Fruit fly (Drosophila melanogaster) whole organism, wandering third instar larva: ENCODE measurements around the gene CG12502.

Experiments used
- Abd-B ChIP-seq: fragments of >200 bp; optimal IDR thresholded peaks from 2 replicates; lab custom pipeline; 2017; ENCODE audit warnings: missing biosample characterization, missing genetic modification characterization
- CG32264 ChIP-seq: fragments of 200-800 bp; sonication (Bioruptor generic); optimal IDR thresholded peaks from 2 replicates; lab custom pipeline; 2016; ENCODE audit warnings: missing biosample characterization, missing genetic modification characterization
- CG9705 ChIP-seq: fragments of 200-800 bp; sonication (Bioruptor generic); optimal IDR thresholded peaks from 2 replicates; lab custom pipeline; 2018; ENCODE audit warnings: missing biosample characterization, mild to moderate bottlenecking, missing genetic modification characterization
- CrebA ChIP-seq: fragments of 200-800 bp; sonication (Bioruptor generic); optimal IDR thresholded peaks from 2 replicates; lab custom pipeline; 2016; ENCODE audit warnings: missing biosample characterization, mild to moderate bottlenecking, missing genetic modification characterization, borderline replicate concordance
- Dfd ChIP-seq: fragments of >200 bp; optimal IDR thresholded peaks from 2 replicates; lab custom pipeline; 2017; ENCODE audit warnings: missing biosample characterization, missing genetic modification characterization
- Dif ChIP-seq: fragments of 200-275, 200-300 bp; sonication (Bioruptor generic); optimal IDR thresholded peaks from 2 replicates; lab custom pipeline; 2018; ENCODE audit warnings: missing biosample characterization, missing genetic modification characterization; ENCODE audit not compliant: partially characterized antibody
- GATAd ChIP-seq: sonication (Bioruptor generic); optimal IDR thresholded peaks from 2 replicates; lab custom pipeline; 2016; ENCODE audit warnings: missing biosample characterization, missing genetic modification characterization
- HLH106 ChIP-seq: fragments of 200-800 bp; optimal IDR thresholded peaks from 3 replicates; lab custom pipeline; 2019; ENCODE audit warnings: missing biosample characterization, mild to moderate bottlenecking, missing genetic modification characterization, moderate library complexity
- Hnf4 ChIP-seq: fragments of 200-800 bp; sonication (Bioruptor generic); optimal IDR thresholded peaks from 2 replicates; lab custom pipeline; 2016; ENCODE audit warnings: missing biosample characterization, mild to moderate bottlenecking, missing genetic modification characterization
- Hr78 ChIP-seq: fragments of >200 bp; optimal IDR thresholded peaks from 2 replicates; lab custom pipeline; 2017; ENCODE audit warnings: missing biosample characterization, missing genetic modification characterization
- Jra ChIP-seq: sonication (Bioruptor generic); optimal IDR thresholded peaks from 2 replicates; lab custom pipeline; 2016; ENCODE audit warnings: missing biosample characterization, missing genetic modification characterization
- Mio ChIP-seq: sonication (Bioruptor generic); optimal IDR thresholded peaks from 2 replicates; lab custom pipeline; 2016; ENCODE audit warnings: missing biosample characterization, missing genetic modification characterization
- N ChIP-seq: fragments of >200 bp; optimal IDR thresholded peaks from 2 replicates; lab custom pipeline; 2018; ENCODE audit warnings: missing biosample characterization, missing external identifiers, missing genetic modification characterization
- OdsH ChIP-seq: fragments of 200-800 bp; sonication (Bioruptor generic); optimal IDR thresholded peaks from 2 replicates; lab custom pipeline; 2016; ENCODE audit warnings: missing biosample characterization, mild to moderate bottlenecking, missing genetic modification characterization
- Rel ChIP-seq, 2 experiments: fragments of 200-800 bp; sonication (Bioruptor generic) in 1 of 2; optimal IDR thresholded peaks; 2 replicates in 1 of 2; 3 replicates in 1 of 2; lab custom pipeline; 2016 to 2019; ENCODE audit warnings: mild to moderate bottlenecking in 2 of 2, missing biosample characterization in 2 of 2, missing genetic modification characterization in 2 of 2, moderate library complexity in 1 of 2
- Sp1 ChIP-seq: fragments of 200-800 bp; sonication (Bioruptor generic); optimal IDR thresholded peaks from 3 replicates; lab custom pipeline; 2019; ENCODE audit warnings: missing biosample characterization, mild to moderate bottlenecking, missing genetic modification characterization, moderate library complexity
- br ChIP-seq: fragments of 200-800 bp; sonication (Bioruptor generic); optimal IDR thresholded peaks from 2 replicates; lab custom pipeline; 2016; ENCODE audit warnings: missing biosample characterization, missing genetic modification characterization
- brk ChIP-seq: fragments of 200-800 bp; sonication (Bioruptor generic); optimal IDR thresholded peaks from 2 replicates; lab custom pipeline; 2016; ENCODE audit warnings: missing biosample characterization, mild to moderate bottlenecking, missing genetic modification characterization
- dl ChIP-seq, 2 experiments: fragments of 175-275, 200-275 bp in 1 of 2; fragments of 200-275 bp in 1 of 2; sonication (Bioruptor generic); optimal IDR thresholded peaks; lab custom pipeline; 2018; ENCODE audit warnings: mild to moderate bottlenecking in 2 of 2, missing biosample characterization in 2 of 2, missing genetic modification characterization in 2 of 2, moderate library complexity in 2 of 2; ENCODE audit not compliant: partially characterized antibody in 2 of 2, insufficient read depth in 1 of 2
- dmrt93B ChIP-seq: fragments of 200-800 bp; sonication (Bioruptor generic); optimal IDR thresholded peaks from 2 replicates; lab custom pipeline; 2018; ENCODE audit warnings: missing biosample characterization, mild to moderate bottlenecking, missing genetic modification characterization
- dsf ChIP-seq: sonication (Bioruptor generic); optimal IDR thresholded peaks from 2 replicates; lab custom pipeline; 2016; ENCODE audit warnings: missing biosample characterization, missing genetic modification characterization, borderline replicate concordance
- ey ChIP-seq: fragments of 200-800 bp; sonication (Bioruptor generic); optimal IDR thresholded peaks from 2 replicates; lab custom pipeline; 2016; ENCODE audit warnings: missing biosample characterization, missing genetic modification characterization
- foxo ChIP-seq, 2 experiments: fragments of 200-800 bp; sonication (Bioruptor generic); optimal IDR thresholded peaks; 2 replicates in 1 of 2; 3 replicates in 1 of 2; lab custom pipeline; 2016 to 2017; ENCODE audit warnings: missing biosample characterization in 2 of 2, missing genetic modification characterization in 2 of 2
- fru ChIP-seq: fragments of 200-800 bp; sonication (Bioruptor generic); optimal IDR thresholded peaks from 3 replicates; lab custom pipeline; 2016; ENCODE audit warnings: missing biosample characterization, mild to moderate bottlenecking, missing genetic modification characterization
- h ChIP-seq: fragments of 200-800 bp; sonication (Bioruptor generic); optimal IDR thresholded peaks from 3 replicates; lab custom pipeline; 2016; ENCODE audit warnings: missing biosample characterization, mild to moderate bottlenecking, missing genetic modification characterization
- jim ChIP-seq: fragments of 175-275, 200-325 bp; sonication (Bioruptor generic); optimal IDR thresholded peaks from 2 replicates; lab custom pipeline; 2016; ENCODE audit warnings: missing biosample characterization, mild to moderate bottlenecking, missing genetic modification characterization
- lola ChIP-seq: fragments of >200 bp; optimal IDR thresholded peaks from 2 replicates; lab custom pipeline; 2017; ENCODE audit warnings: missing biosample characterization, missing genetic modification characterization
- psq ChIP-seq: fragments of 200-800 bp; sonication (Bioruptor generic); optimal IDR thresholded peaks from 3 replicates; lab custom pipeline; 2017; ENCODE audit warnings: missing biosample characterization, mild to moderate bottlenecking, missing genetic modification characterization, moderate library complexity
- rgr ChIP-seq: fragments of 200-800 bp; sonication (Bioruptor generic); optimal IDR thresholded peaks from 3 replicates; lab custom pipeline; 2016; ENCODE audit warnings: missing biosample characterization, mild to moderate bottlenecking, missing genetic modification characterization
- sv ChIP-seq: fragments of 200-800 bp; sonication (Bioruptor generic); optimal IDR thresholded peaks from 3 replicates; lab custom pipeline; 2016; ENCODE audit warnings: missing biosample characterization, missing genetic modification characterization
- tai ChIP-seq: sonication (Bioruptor generic); optimal IDR thresholded peaks from 2 replicates; lab custom pipeline; 2016; ENCODE audit warnings: missing biosample characterization, missing genetic modification characterization
- woc ChIP-seq: sonication (Bioruptor generic); optimal IDR thresholded peaks from 2 replicates; lab custom pipeline; 2016; ENCODE audit warnings: missing biosample characterization, mild to moderate bottlenecking, missing genetic modification characterization

Gene CG12502

dm6 chr3L:852267-852666, 12.9 kb upstream of the CG12502 start:
- TF ChIP-seq Hnf4 (GFP tag; lab: Kevin White, UChicago) (no peak), N (GFP tag; lab: Kevin White, UChicago) (no peak), rgr (no peak), Abd-B (no peak), Dif (GFP tag; lab: Kevin White, UChicago) (no peak), CrebA (GFP tag; lab: Kevin White, UChicago) (no peak), sv (GFP tag; lab: Kevin White, UChicago) (no peak), CG32264 (GFP tag; lab: Kevin White, UChicago) (no peak), jim (no peak)

dm6 chr3L:857063-858015, 7.9 kb upstream of the CG12502 start, which contains the start of gene dpr20:
dpr20 (minus strand) TSS chr3L:857248.
- TF ChIP-seq CrebA (GFP tag; lab: Kevin White, UChicago), result no peak
- no peak for TF ChIP-seq Abd-B
- peak; percentile 42 for TF ChIP-seq br (GFP tag; lab: Kevin White, UChicago)
- no peak for TF ChIP-seq Mio
- no peak for TF ChIP-seq N (GFP tag; lab: Kevin White, UChicago)
- TF ChIP-seq h (GFP tag; lab: Kevin White, UChicago), result peak; percentile 76
- TF ChIP-seq dmrt93B (GFP tag; lab: Kevin White, UChicago), result peak; percentile 6
- peak; percentile 37 for TF ChIP-seq OdsH (GFP tag; lab: Kevin White, UChicago)
- TF ChIP-seq ey (GFP tag; lab: Kevin White, UChicago), result peak; percentile 62
- peak; percentile 20 for TF ChIP-seq CG9705 (GFP tag; lab: Kevin White, UChicago)
- peak; percentile 32 for TF ChIP-seq Hnf4 (GFP tag; lab: Kevin White, UChicago)
- no peak for TF ChIP-seq dl (GFP tag; optimal IDR thresholded peaks at IDR 0.05; lab: Kevin White, UChicago; ENCODE audit: insufficient read depth in 1 of 2, partially characterized antibody in 2 of 2)
- peak; percentile 73 for TF ChIP-seq HLH106 (tag; lab: Kevin White, UChicago)
- peak; percentile 48 for TF ChIP-seq Sp1 (GFP tag; lab: Kevin White, UChicago)
- no peak for TF ChIP-seq Rel (GFP tag; optimal IDR thresholded peaks at IDR 0.05; lab: Kevin White, UChicago)
- TF ChIP-seq Rel (tag; optimal IDR thresholded peaks at IDR 0.05; lab: Kevin White, UChicago), result peak; percentile 32
- peak; percentile 43 for TF ChIP-seq woc
- TF ChIP-seq tai (GFP tag; lab: Kevin White, UChicago), result no peak
- peak; percentile 35 for TF ChIP-seq CG32264 (GFP tag; lab: Kevin White, UChicago)
- TF ChIP-seq sv (GFP tag; lab: Kevin White, UChicago), result peak; percentile 57
- peak in 1 of 2 experiments; percentile 70 for TF ChIP-seq foxo (GFP tag; optimal IDR thresholded peaks at IDR 0.05; lab: Kevin White, UChicago)
- TF ChIP-seq rgr, result peak; percentile 67
- TF ChIP-seq fru, result peak; percentile 57
- TF ChIP-seq psq, result peak; percentile 26

- TF ChIP-seq br (GFP tag; lab: Kevin White, UChicago) (no peak), lola (GFP tag; lab: Kevin White, UChicago) (no peak), tai (GFP tag; lab: Kevin White, UChicago) (no peak), Rel (GFP tag; optimal IDR thresholded peaks at IDR 0.05; lab: Kevin White, UChicago) (no peak), Rel (tag; optimal IDR thresholded peaks at IDR 0.05; lab: Kevin White, UChicago) (no peak), Hr78 (GFP tag; lab: Kevin White, UChicago) (no peak), Hnf4 (GFP tag; lab: Kevin White, UChicago) (no peak), Dfd (GFP tag; lab: Kevin White, UChicago) (no peak), h (GFP tag; lab: Kevin White, UChicago) (no peak), Abd-B (no peak), dsf (GFP tag; lab: Kevin White, UChicago) (no peak), Jra (GFP tag; lab: Kevin White, UChicago) (no peak), dl (GFP tag; optimal IDR thresholded peaks at IDR 0.05; lab: Kevin White, UChicago; ENCODE audit: insufficient read depth in 1 of 2, partially characterized antibody in 2 of 2) (no peak), woc (no peak), brk (GFP tag; lab: Kevin White, UChicago) (no peak), GATAd (GFP tag; lab: Kevin White, UChicago) (no peak), ey (GFP tag; lab: Kevin White, UChicago) (no peak), Dif (GFP tag; lab: Kevin White, UChicago) (no peak), Sp1 (GFP tag; lab: Kevin White, UChicago) (no peak), psq (no peak)
These were observed 3.6 kb downstream of the CG12502 start for dm6 chr3L:868800-869199.
